Worm (Caenorhabditis elegans) whole organism, L3 larva: Measurements from ENCODE around the gene cyp-29A4.

Source experiments
- aly-2 ChIP-seq: fragments of 150-350 bp; optimal IDR thresholded peaks from 2 replicates; lab custom pipeline; 2014; ENCODE audit warnings: missing biosample characterization, missing genetic modification characterization
- ama-1 ChIP-seq: fragments of 150-350 bp; optimal IDR thresholded peaks from 2 replicates; lab custom pipeline; 2018
- ceh-16 ChIP-seq: sonication (generic microtip); optimal IDR thresholded peaks from 2 replicates; lab custom pipeline; 2017; ENCODE audit warnings: missing biosample characterization, missing genetic modification characterization
- ceh-28 ChIP-seq: fragments of 150-350 bp; optimal IDR thresholded peaks from 2 replicates; lab custom pipeline; 2014; ENCODE audit warnings: missing biosample characterization, missing genetic modification reagents, missing genetic modification characterization
- elt-1 ChIP-seq: fragments of 150-350 bp; optimal IDR thresholded peaks from 2 replicates; lab custom pipeline; 2014; ENCODE audit warnings: missing biosample characterization, missing genetic modification characterization
- elt-2 ChIP-seq: sonication (generic microtip); optimal IDR thresholded peaks from 2 replicates; lab custom pipeline; 2016; ENCODE audit warnings: missing genetic modification reagents, mild to moderate bottlenecking, missing genetic modification characterization, missing compliant biosample characterization
- fkh-10 ChIP-seq: sonication (generic microtip); optimal IDR thresholded peaks from 2 replicates; lab custom pipeline; 2017; ENCODE audit warnings: missing biosample characterization, missing genetic modification reagents, missing genetic modification characterization
- fos-1 ChIP-seq: fragments of 150-350 bp; optimal IDR thresholded peaks from 2 replicates; lab custom pipeline; 2014; ENCODE audit warnings: missing biosample characterization, missing genetic modification characterization
- lsy-12 ChIP-seq: sonication (generic microtip); optimal IDR thresholded peaks from 2 replicates; lab custom pipeline; 2016; ENCODE audit warnings: mild to moderate bottlenecking, missing genetic modification characterization, missing compliant biosample characterization
- nhr-25 ChIP-seq: sonication (generic microtip); optimal IDR thresholded peaks from 2 replicates; lab custom pipeline; 2017; ENCODE audit warnings: missing biosample characterization, missing genetic modification characterization
- nhr-28 ChIP-seq: fragments of 150-350 bp; optimal IDR thresholded peaks from 2 replicates; lab custom pipeline; 2014; ENCODE audit warnings: missing biosample characterization, missing genetic modification characterization
- snpc-4 ChIP-seq: fragments of 150-350 bp; optimal IDR thresholded peaks from 2 replicates; lab custom pipeline; 2014; ENCODE audit warnings: missing biosample characterization, missing genetic modification characterization
- zag-1 ChIP-seq: fragments of 150-350 bp; optimal IDR thresholded peaks from 2 replicates; lab custom pipeline; 2014; ENCODE audit warnings: missing biosample characterization, missing genetic modification characterization
- ztf-4 ChIP-seq: fragments of 150-350 bp; optimal IDR thresholded peaks from 2 replicates; lab custom pipeline; 2014; ENCODE audit warnings: missing biosample characterization, missing genetic modification characterization

- no peak for TF ChIP-seq fkh-10 (GFP tag; lab: Kevin White, UChicago)
- no peak for TF ChIP-seq nhr-25 (tag; lab: Kevin White, UChicago)
- TF ChIP-seq fos-1 (tag; lab: Kevin White, UChicago): no peak
- TF ChIP-seq zag-1: no peak
- TF ChIP-seq aly-2 (tag; lab: Kevin White, UChicago): no peak
- TF ChIP-seq ceh-28 (tag; lab: Kevin White, UChicago): no peak
- no peak for TF ChIP-seq snpc-4 (tag; lab: Kevin White, UChicago)
- no peak for TF ChIP-seq ama-1 (lab: Kevin White, UChicago)
- no peak for TF ChIP-seq lsy-12 (tag; lab: Kevin White, UChicago)
- TF ChIP-seq nhr-28 (tag; lab: Kevin White, UChicago): no peak
- no peak for TF ChIP-seq elt-1 (tag; lab: Kevin White, UChicago)
- TF ChIP-seq elt-2 (tag; lab: Kevin White, UChicago): no peak
- TF ChIP-seq ztf-4 (tag; lab: Kevin White, UChicago): no peak
- TF ChIP-seq ceh-16 (tag; lab: Kevin White, UChicago): no peak
Observed at ce11 chrV:9685559-9685958, 31.0 kb downstream of the cyp-29A4 start, which contains the start of gene ZK287.4.
